Worm (Caenorhabditis elegans) whole organism, L4/young adult: ENCODE measurements around the gene T16G1.13.
A peak's percentile ranks its signal among the peaks of the same experiment; 100 is the strongest.

ENCODE experiments used
- W03F9.2 ChIP-seq: fragments of 150-350 bp; optimal IDR thresholded peaks from 2 replicates; lab custom pipeline; 2014; ENCODE audit warnings: missing biosample characterization, missing genetic modification characterization
- dao-5 ChIP-seq: sonication (generic microtip); optimal IDR thresholded peaks from 2 replicates; lab custom pipeline; 2016; ENCODE audit warnings: missing genotype, missing genetic modification characterization, moderate library complexity, missing compliant biosample characterization
- him-1 ChIP-seq: sonication (generic microtip); optimal IDR thresholded peaks from 2 replicates; lab custom pipeline; 2016; ENCODE audit warnings: missing genotype, missing genetic modification reagents, missing genetic modification characterization, missing compliant biosample characterization

The T16G1.13 gene

DNA sequence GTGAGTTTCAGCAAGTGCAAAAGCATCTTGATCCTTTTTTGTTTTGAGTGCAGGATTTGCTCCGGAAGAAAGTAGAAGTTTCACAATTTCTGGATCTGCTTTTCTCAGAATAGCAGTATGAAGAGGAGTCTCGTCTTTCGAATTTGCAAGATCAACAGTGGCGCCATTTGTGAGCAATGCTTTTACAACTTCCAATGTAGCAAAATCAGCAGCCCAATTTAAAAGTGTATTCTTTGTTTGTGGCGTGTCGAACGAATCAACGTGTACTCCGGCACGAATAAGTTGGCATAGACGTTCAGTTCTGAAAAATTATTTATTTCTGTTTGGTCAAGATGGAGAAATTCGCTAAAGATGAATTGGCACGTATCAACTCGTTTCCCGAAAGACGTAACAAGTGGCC is at the start of gene T16G1.13:
TSS of gene T16G1.13 (plus strand) at position 301 of the 400 bp plus-strand sequence.
- TF ChIP-seq dao-5 (tag; lab: Kevin White, UChicago) (no peak), W03F9.2 (no peak), him-1 (tag; lab: Kevin White, UChicago) (no peak)

DNA sequence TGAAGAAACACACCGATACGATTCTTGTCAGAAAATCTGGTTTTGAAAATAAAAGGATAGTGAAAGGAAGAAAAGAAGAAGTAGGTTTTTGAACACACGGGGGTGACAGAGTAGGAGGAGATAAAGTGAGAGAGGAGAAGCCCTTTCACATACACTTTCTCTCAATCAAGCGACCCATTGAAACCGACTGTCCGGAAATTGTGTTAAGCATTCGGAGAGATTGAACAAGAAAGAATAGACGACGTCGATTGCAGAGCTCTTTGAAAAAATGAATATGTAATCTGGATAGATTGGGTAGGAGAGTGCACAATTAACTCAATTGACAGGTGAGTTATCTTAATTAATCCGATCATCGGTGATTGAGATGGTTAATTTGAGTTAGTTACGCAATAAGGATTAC is 48.4 kb upstream of the T16G1.13 start:
- TF ChIP-seq dao-5 (tag; lab: Kevin White, UChicago) (no peak), him-1 (tag; lab: Kevin White, UChicago) (no peak), W03F9.2 (no peak)

DNA sequence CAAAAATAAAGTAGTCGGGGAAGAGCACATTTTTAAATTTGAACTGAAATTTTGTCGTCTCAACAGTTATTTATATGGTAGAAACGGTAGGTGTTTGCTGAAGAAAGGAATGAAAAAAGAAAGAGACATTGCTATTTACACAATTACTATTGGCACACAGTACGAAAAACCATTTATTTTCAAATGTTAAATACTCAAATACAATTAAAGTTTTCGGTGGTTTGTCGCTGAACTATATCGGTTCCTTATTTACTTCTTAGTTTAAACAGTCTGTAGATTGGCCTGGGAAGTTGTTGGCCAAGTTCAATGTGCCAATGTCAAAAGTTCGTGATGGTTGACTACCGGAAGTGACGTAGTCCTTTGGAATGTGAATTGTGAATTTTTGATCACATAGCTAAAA is 45.7 kb upstream of the T16G1.13 start, which contains the start of gene ttr-27:
TSS of gene ttr-27 (minus strand) at position 45 of the 400 bp plus-strand sequence.
- TF ChIP-seq dao-5 (tag; lab: Kevin White, UChicago) = no peak
- TF ChIP-seq W03F9.2 = no peak

DNA sequence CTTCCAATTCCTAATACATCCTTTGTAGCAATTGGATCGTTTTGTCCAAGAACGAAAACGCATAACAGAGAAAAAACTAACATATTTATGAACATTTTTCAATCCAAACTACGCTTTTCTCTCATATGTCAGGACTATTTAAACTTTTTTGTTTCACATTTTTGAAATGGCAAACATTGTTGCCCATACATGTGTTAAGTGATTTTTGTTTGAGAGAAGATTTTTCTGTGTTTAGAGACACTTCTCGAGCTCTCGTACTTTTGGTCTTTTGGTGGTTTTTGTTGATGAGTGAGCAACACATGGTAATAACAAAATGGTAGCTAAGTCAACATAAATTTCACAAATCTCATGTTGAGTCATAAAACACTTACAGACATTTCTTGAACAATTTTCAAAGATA is 44.6 kb upstream of the T16G1.13 start, which contains the start of gene ttr-28:
TSS of gene ttr-28 (minus strand) at position 101 of the 400 bp plus-strand sequence.
- TF ChIP-seq W03F9.2 (no peak), dao-5 (tag; lab: Kevin White, UChicago) (no peak), him-1 (tag; lab: Kevin White, UChicago) (no peak)

DNA sequence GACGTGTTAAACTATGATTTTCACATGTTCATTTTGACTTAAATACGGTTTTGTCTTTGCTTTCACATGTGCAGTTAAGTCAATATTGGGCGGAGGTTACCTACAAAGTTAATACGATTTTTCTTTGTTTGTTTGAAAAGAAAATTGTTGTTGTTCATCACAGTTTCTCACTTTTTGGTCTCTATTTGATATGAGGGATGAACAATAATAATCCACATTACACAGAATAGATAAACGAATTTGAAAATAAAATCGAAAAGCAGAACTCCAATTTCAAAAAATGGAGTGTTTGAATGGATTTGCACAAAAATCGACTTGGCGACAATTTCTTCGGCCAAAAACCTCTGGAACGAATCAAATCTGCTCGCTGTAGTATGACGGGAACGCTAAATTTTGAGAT is 43.0 kb upstream of the T16G1.13 start, which contains the start of gene ttr-29:
TSS of gene ttr-29 (minus strand) at position 101 of the 400 bp plus-strand sequence.
- no peak for TF ChIP-seq him-1 (tag; lab: Kevin White, UChicago)
- TF ChIP-seq dao-5 (tag; lab: Kevin White, UChicago) = no peak
- no peak for TF ChIP-seq W03F9.2

DNA sequence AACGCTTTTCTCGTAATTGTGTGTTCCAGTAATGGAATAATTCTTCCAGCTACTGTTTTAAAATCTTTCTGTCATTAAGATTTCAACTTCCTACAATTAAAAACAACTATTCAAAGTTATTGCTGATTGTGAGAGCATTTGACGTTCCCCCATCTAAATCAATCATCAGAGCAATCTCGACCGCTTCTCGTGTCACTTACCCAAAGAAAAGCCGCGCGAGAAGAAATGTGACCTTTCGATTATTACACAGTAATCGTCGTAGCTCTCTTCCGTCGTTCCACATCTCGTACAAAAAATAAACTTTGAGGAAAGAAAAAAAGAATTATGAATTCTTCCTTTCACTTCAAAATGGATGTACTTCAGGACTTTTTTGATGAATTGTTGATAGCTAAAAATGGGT is 42.3 kb upstream of the T16G1.13 start:
- TF ChIP-seq W03F9.2 (no peak), dao-5 (tag; lab: Kevin White, UChicago) (no peak), him-1 (tag; lab: Kevin White, UChicago) (no peak)

DNA sequence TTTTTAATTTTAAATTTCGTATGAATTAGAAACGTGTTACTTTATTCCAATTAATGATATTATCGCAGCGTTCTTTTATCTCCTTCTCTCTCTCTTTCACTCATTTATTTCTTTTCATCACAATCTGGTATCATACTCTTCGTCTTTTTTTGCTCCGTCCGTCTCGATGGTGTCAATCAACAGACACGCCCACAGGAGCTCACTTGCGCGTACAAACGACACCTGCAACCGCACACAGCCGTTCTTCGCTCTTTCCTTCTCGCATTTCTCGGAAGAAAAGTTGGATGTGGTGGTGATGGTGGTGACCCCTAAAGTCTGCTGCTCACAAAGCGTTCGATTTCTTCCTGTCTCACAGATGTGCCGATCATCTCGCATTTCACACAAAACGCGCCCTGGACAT is 41.1 kb upstream of the T16G1.13 start:
- TF ChIP-seq him-1 (tag; lab: Kevin White, UChicago) (no peak), W03F9.2 (no peak), dao-5 (tag; lab: Kevin White, UChicago) (no peak)

DNA sequence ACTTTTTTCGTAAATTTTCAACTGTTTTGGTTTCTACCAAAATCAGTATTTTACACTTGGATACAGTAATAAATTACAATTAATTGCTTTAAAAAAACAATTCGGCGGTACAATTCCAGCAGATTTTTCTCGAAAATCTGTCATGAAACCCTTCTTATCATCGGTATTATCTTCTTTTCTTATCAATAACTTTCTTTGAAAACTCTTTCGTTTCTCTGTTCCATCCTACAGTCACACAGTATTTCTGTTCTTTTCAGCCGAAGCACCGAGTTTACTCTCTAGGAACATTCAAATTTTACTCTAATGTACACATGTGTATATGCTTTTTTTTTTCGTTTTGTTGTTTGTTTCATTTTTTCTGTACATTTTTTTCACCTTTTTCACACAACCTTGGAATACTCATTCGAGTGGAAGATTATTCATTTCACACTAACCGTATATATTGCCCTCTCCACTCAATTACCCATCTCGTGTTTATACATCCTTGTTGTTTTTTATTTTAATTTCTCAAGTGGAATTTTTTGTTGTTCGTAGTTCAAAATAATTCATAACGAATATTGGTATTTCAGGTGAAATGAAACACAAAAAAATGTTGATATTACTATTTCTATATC is 40.1 kb upstream of the T16G1.13 start, which contains the start of gene nid-1:
TSS of gene nid-1 (plus strand) at position 564 of the 614 bp plus-strand sequence.
- TF ChIP-seq W03F9.2 = peak; percentile 40
- no peak for TF ChIP-seq him-1 (tag; lab: Kevin White, UChicago)

DNA sequence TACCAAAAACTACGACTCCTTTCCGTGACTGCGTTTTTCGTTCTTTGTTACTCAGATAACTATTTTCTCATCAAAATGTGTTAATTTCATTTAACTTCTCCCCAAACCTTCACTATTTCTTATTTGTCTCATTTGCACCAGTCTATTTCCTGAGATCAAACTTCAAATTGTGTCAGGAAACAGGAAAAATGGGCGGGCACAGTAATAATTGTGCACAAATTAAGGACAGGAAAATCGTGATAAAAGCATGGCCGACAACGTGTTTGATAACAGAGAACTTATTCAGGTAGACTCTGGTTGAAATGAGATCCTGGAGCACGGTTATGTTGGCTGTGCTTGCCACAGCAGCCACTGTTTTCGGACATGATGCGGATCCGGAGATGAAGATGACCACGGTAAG is 30.0 kb upstream of the T16G1.13 start, which contains the start of gene lipl-1:
TSS of gene lipl-1 (plus strand) at position 282 of the 400 bp plus-strand sequence.
- TF ChIP-seq dao-5 (tag; lab: Kevin White, UChicago) (no peak), W03F9.2 (no peak), him-1 (tag; lab: Kevin White, UChicago) (no peak)

DNA sequence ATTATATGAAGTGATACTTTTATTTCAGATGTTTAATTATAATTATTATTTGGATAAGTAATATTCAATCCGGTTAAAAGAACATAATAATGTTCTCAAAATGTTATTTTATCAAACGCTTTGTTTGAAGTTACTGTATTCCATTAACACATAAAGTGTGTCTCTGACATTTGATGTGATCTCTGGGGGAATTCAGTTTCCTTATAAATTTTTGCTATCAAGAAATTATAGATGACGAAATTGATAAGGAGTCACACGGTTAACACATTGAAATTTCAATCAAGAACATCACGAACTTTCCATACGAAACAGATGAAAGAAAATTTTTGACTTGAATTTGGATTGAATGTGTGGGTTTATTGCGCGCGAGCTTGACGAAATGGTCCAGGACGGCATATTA is 28.0 kb upstream of the T16G1.13 start:
- TF ChIP-seq W03F9.2 = no peak
- no peak for TF ChIP-seq him-1 (tag; lab: Kevin White, UChicago)
- no peak for TF ChIP-seq dao-5 (tag; lab: Kevin White, UChicago)

DNA sequence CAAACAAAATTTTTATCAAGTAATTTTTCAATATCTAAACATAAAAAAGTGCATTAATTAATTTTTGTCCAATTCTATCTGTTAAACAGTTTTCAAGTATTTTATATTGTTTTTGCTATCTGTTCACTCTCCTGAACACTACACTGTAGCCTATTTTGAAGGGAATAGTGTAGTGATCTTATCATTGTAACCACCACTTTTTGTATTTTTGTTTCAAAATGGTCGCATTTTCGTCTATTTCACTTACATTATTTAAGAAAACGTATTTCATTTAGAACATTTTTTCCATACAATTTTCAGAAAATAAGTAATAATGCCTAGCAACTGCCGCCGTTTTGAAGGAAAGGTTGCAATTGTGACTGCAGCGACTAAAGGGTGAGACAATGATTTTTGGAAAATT is 27.4 kb upstream of the T16G1.13 start, which contains the start of gene dhrs-4:
TSS of gene dhrs-4 (plus strand) at position 301 of the 400 bp plus-strand sequence.
- no peak for TF ChIP-seq dao-5 (tag; lab: Kevin White, UChicago)
- no peak for TF ChIP-seq him-1 (tag; lab: Kevin White, UChicago)
- no peak for TF ChIP-seq W03F9.2

DNA sequence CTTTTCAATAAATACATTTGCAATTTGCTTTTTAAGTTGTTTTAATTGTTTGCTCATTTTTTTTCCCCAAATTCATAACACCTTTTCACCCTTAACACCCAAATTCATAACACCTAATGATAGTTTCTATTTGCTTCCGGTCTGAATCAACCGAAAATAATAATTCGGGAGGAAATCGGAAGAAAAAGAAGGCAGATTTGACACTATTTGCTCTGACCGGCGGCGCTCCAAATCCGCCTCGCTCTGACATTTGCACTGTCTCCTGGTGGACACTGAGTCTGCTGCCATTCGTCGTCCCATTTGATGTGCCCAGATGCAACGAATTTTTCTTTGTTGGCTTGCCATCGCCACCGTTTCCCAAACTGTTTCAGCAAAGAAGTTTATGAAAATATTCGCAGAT is 25.6 kb upstream of the T16G1.13 start, which contains the start of gene pqn-67:
TSS of gene pqn-67 (plus strand) at position 301 of the 400 bp plus-strand sequence.
- TF ChIP-seq dao-5 (tag; lab: Kevin White, UChicago) (no peak), W03F9.2 (no peak), him-1 (tag; lab: Kevin White, UChicago) (no peak)

DNA sequence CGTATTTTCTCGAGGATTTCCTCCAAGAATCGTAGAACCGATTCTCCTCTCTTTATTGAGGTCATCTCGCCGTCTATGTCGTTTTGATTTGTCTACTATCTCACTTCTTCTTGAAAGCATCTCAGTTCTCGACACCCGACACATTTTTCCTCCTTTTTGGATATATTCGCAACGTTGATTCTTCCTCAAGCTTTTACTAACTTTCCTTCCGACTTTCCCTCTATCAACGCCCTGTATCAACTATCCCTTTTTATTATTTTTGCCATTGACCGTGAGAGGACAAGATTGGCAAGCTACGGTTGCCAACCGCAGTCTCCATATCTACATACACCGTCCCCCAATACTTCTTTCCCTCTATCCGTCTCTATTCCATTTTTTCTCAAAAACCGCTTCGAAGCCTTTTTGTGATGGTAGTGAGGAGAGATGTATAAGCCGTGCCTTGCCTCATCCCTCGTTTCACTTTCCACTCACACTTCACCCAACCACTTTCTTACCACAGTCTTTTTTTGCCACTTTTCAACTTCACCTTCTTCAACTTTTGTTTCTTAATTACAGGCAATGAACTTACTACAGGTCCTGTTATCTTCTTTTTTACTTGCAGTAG is 20.7 kb upstream of the T16G1.13 start, which contains the start of gene T16G1.2:
TSS of gene T16G1.2 (plus strand) at position 554 of the 604 bp plus-strand sequence.
- TF ChIP-seq him-1 (tag; lab: Kevin White, UChicago) (no peak), dao-5 (tag; lab: Kevin White, UChicago) (no peak), W03F9.2 (no peak)

DNA sequence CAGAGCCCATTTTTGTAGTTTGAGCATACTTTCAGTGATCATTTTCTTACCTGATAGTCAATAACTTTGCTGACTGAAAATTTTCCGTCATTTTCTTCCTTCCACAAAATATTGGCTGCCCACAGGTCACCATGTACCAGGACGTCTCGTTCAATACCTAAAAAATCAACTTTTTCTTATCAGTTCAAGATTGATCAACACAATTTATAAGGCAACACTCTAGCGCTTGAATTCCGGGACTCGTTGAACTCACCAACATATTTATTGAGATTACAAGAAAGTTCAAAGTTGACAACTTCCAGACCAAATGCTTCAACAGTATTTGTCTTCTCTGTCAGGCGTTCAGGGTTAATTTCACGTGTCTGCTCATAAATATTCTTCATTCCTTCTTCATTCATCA is 16.1 kb upstream of the T16G1.13 start:
- TF ChIP-seq dao-5 (tag; lab: Kevin White, UChicago) = no peak
- no peak for TF ChIP-seq W03F9.2
- no peak for TF ChIP-seq him-1 (tag; lab: Kevin White, UChicago)
